Fruit fly (Drosophila melanogaster) whole organism, pupa: Measurements from ENCODE around the gene dpr3.

ENCODE experiments used
- CG10348 ChIP-seq: fragments of 200-800 bp; sonication (Bioruptor generic); IDR thresholded peaks from 2 replicates; pipeline ENCODE4 v1.3.6; 2022; ENCODE audit warnings: missing biosample characterization, missing genetic modification characterization
- CG12605 ChIP-seq: fragments of 200-800 bp; sonication (Bioruptor generic); IDR thresholded peaks from 2 replicates; pipeline ENCODE4 v1.3.6; 2022; ENCODE audit warnings: missing biosample characterization, missing genetic modification characterization
- CG13204 ChIP-seq: fragments of 200-800 bp; sonication (Bioruptor generic); optimal IDR thresholded peaks from 2 replicates; lab custom pipeline; 2018; ENCODE audit warnings: missing biosample characterization, mild to moderate bottlenecking, missing genetic modification characterization, moderate library complexity
- CG14655 ChIP-seq: fragments of 200-800 bp; sonication (Bioruptor generic); optimal IDR thresholded peaks from 3 replicates; lab custom pipeline; 2017; ENCODE audit warnings: mild to moderate bottlenecking, missing biosample characterization, missing genetic modification reagents, missing genetic modification characterization
- CG15710 ChIP-seq: fragments of 200-800 bp; sonication (Bioruptor generic); optimal IDR thresholded peaks from 2 replicates; lab custom pipeline; 2018; ENCODE audit warnings: missing biosample characterization, mild to moderate bottlenecking, missing genetic modification characterization, moderate library complexity
- CG17806 ChIP-seq: fragments of 200-800 bp; sonication (Bioruptor generic); optimal IDR thresholded peaks from 2 replicates; lab custom pipeline; 2018; ENCODE audit warnings: missing biosample characterization, mild to moderate bottlenecking, missing genetic modification characterization, moderate library complexity
- CG32121 ChIP-seq: fragments of 200-800 bp; sonication (Bioruptor generic); IDR thresholded peaks from 2 replicates; pipeline ENCODE4 v1.3.6; 2022; ENCODE audit warnings: missing biosample characterization, missing genetic modification characterization
- CG34367 ChIP-seq: fragments of 200-800 bp; sonication (Bioruptor generic); optimal IDR thresholded peaks from 2 replicates; lab custom pipeline; 2018; ENCODE audit warnings: missing biosample characterization, mild to moderate bottlenecking, missing genetic modification characterization
- CG4496 ChIP-seq: fragments of 200-800 bp; sonication (Bioruptor generic); IDR thresholded peaks from 3 replicates; pipeline ENCODE4 v1.3.6; 2022; ENCODE audit warnings: missing biosample characterization, missing genetic modification characterization
- CG8159 ChIP-seq: fragments of 200-800 bp; sonication (Bioruptor generic); optimal IDR thresholded peaks from 3 replicates; lab custom pipeline; 2018; ENCODE audit warnings: missing biosample characterization, mild to moderate bottlenecking, missing genetic modification characterization, moderate library complexity
- CG8301 ChIP-seq: fragments of 200-800 bp; sonication (Bioruptor generic); optimal IDR thresholded peaks from 2 replicates; lab custom pipeline; 2018; ENCODE audit warnings: missing biosample characterization, mild to moderate bottlenecking, missing genetic modification characterization
- CG9948 ChIP-seq: fragments of 200-800 bp; sonication (Bioruptor generic); optimal IDR thresholded peaks from 2 replicates; lab custom pipeline; 2018; ENCODE audit warnings: missing biosample characterization, mild to moderate bottlenecking, missing genetic modification characterization, moderate library complexity
- D1 ChIP-seq: fragments of 200-800 bp; sonication (Bioruptor generic); optimal IDR thresholded peaks from 2 replicates; lab custom pipeline; 2018; ENCODE audit warnings: missing biosample characterization, mild to moderate bottlenecking, missing genetic modification characterization, moderate library complexity
- EcR ChIP-seq: fragments of 200-800 bp; sonication (Bioruptor generic); optimal IDR thresholded peaks from 3 replicates; lab custom pipeline; 2019; ENCODE audit warnings: missing biosample characterization, missing genetic modification characterization, mild to moderate bottlenecking, moderate library complexity, missing genetic modification reagents
- Ets98B ChIP-seq: fragments of 200-800 bp; sonication (Bioruptor generic); IDR thresholded peaks from 2 replicates; pipeline ENCODE4 v1.3.6; 2022; ENCODE audit warnings: missing biosample characterization, missing genetic modification characterization
- Pif1A ChIP-seq: fragments of 200-800 bp; sonication (Bioruptor generic); optimal IDR thresholded peaks from 3 replicates; lab custom pipeline; 2016; ENCODE audit warnings: missing biosample characterization, missing genetic modification characterization
- Pif1B ChIP-seq: fragments of 200-800 bp; sonication (Bioruptor generic); optimal IDR thresholded peaks from 3 replicates; lab custom pipeline; 2016; ENCODE audit warnings: missing biosample characterization, missing genetic modification characterization
- Snoo ChIP-seq: fragments of 200-800 bp; sonication (Bioruptor generic); optimal IDR thresholded peaks from 3 replicates; lab custom pipeline; 2017; ENCODE audit warnings: missing biosample characterization, mild to moderate bottlenecking, missing genetic modification characterization, inconsistent platforms
- fd96Ca ChIP-seq: fragments of 200-800 bp; sonication (Bioruptor generic); IDR thresholded peaks from 3 replicates; pipeline ENCODE4 v1.3.6; 2022; ENCODE audit warnings: missing biosample characterization, missing genetic modification characterization
- gl ChIP-seq: fragments of 200-800 bp; sonication (Bioruptor generic); optimal IDR thresholded peaks from 2 replicates; lab custom pipeline; 2018; ENCODE audit warnings: missing biosample characterization, mild to moderate bottlenecking, missing genetic modification characterization
- rn ChIP-seq: fragments of 200-800 bp; sonication (Bioruptor generic); IDR thresholded peaks from 2 replicates; pipeline ENCODE4 v1.3.6; 2022; ENCODE audit warnings: missing biosample characterization, missing genetic modification characterization

The dpr3 gene

DNA sequence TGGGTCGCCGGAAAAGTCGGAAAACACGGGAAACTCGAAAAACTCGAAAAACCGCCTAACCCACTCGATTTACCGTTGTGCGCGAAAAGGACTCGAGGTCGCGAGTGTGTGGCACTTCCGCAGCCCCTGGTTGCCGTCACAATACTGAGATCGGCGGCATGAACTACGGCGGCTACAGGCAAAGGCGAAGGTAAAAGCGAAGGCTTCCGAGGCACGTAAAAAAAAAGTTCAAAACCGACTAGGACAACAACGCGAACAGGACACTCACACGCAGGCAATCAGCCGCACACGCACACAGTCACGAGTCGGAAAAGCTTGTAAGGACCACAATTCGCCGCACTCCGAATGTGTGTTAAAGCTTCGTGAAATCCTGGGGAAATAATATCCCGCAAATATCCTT is at the start of gene dpr3:
dpr3 (minus strand) TSS at position 133 of the 400 bp plus-strand sequence.
- TF ChIP-seq CG4496 (no peak), CG15710 (no peak), CG9948 (tag; lab: Kevin White, UChicago) (no peak), Snoo (tag; lab: Kevin White, UChicago) (no peak), fd96Ca (GFP tag; lab: Robert Waterston, UW) (no peak)

DNA sequence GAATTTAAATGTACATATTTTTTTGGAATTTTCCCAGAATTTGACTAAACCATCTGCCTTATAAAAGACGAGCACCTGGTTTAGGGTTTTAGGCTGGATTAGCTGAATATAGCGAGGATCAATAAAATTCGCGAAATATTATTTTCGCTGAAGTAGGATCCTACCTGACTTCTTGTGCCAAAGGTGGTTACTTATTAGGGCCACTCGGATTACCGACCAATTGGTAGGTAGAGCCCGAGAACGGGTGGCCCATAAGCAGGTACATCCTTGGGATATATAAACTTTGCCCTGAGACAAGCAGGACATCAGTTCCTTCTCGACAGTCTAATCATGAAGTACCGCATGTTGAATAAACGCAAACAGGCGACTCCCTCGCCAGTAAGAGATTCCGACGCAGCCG is 45.8 kb upstream of the dpr3 start, which contains the start of gene CG15382:
CG15382 (plus strand) TSS at position 301 of the 400 bp plus-strand sequence.
- TF ChIP-seq Ets98B (no peak), CG14655 (GFP tag; lab: Kevin White, UChicago) (no peak), CG17806 (tag; lab: Kevin White, UChicago) (no peak), EcR (GFP tag; lab: Kevin White, UChicago) (no peak), Pif1B (no peak), Snoo (tag; lab: Kevin White, UChicago) (no peak), CG4496 (no peak), CG32121 (GFP tag; lab: Robert Waterston, UW) (no peak), CG34367 (tag; lab: Kevin White, UChicago) (no peak), gl (tag; lab: Kevin White, UChicago) (no peak), D1 (tag; lab: Kevin White, UChicago) (no peak), CG8159 (tag; lab: Kevin White, UChicago) (no peak), CG9948 (tag; lab: Kevin White, UChicago) (no peak), CG13204 (GFP tag; lab: Kevin White, UChicago) (no peak), CG15710 (no peak), CG12605 (GFP tag; lab: Robert Waterston, UW) (no peak), rn (GFP tag; lab: Robert Waterston, UW) (no peak)

DNA sequence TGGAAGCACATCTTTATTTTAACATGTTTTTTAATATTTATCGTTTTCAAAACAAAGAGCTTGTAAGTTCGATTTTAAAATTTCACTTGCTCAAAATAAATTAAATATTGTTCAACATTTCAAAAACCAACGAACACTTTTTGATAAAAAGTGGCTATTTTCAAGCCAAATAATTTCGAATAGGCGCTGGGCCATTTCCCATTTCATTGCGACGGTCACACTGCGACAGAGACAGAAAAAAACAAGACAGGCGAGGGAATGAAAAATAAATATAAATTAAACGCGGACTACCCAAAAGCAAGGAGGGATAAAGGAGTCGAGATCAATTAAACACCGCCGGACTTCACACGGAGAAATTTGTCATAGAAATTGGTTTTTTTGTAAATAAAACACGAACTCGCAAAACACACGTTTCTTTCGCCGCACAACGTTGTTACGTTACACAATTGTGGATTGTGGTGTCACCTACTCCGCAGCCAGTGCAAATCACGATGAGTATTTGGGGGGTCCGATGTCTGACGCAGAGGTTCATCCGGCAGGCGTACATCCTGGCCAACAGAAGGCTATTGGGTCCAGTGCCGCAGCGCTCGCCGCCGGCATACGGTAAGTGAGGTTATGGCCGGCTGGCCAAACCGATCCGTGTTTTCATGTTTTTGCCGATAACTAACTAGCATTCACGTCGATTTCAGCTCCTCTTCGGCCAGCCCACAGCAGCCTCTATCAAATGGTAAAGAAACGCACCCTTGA is 42.0 kb upstream of the dpr3 start, which contains the start of gene AIF:
AIF (plus strand) TSS at position 211 of the 747 bp plus-strand sequence.
- TF ChIP-seq CG12605 (GFP tag; lab: Robert Waterston, UW) (no peak), Pif1B (no peak), rn (GFP tag; lab: Robert Waterston, UW) (no peak), D1 (tag; lab: Kevin White, UChicago) (no peak), CG32121 (GFP tag; lab: Robert Waterston, UW) (no peak), CG15710 (no peak), CG8159 (tag; lab: Kevin White, UChicago) (no peak), CG13204 (GFP tag; lab: Kevin White, UChicago) (no peak), gl (tag; lab: Kevin White, UChicago) (no peak), Snoo (tag; lab: Kevin White, UChicago) (no peak), Pif1A (GFP tag; lab: Kevin White, UChicago) (no peak), CG9948 (tag; lab: Kevin White, UChicago) (no peak), CG17806 (tag; lab: Kevin White, UChicago) (no peak), CG4496 (no peak)

DNA sequence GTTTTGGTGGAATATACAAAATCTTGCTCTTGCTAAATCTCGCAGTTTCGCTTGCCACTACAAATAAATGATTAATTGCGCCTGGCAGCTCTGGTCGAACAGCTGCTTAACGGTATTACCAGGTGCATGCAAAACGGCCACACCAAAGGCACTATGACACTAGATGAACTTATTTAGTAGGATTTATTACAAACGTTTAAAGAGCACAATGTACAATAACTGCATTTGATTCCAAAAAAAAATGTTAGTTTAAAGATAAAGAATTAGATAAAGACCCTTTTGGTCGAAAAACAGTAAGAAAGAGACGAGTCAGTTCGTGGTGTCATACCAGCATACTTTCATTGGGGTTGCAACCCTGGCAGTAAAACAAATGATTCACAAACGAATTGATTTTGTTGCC is 37.5 kb upstream of the dpr3 start, which contains the start of the genes CG11723 and Tbcd:
CG11723 (minus strand) TSS at position 68 of the 400 bp plus-strand sequence.
Tbcd (plus strand) TSS at position 311 of the 400 bp plus-strand sequence.
- TF ChIP-seq Pif1B (no peak), CG10348 (GFP tag; lab: Robert Waterston, UW) (peak; percentile 85), CG13204 (GFP tag; lab: Kevin White, UChicago) (no peak), CG32121 (GFP tag; lab: Robert Waterston, UW) (peak; percentile 93), gl (tag; lab: Kevin White, UChicago) (peak; percentile 81), Snoo (tag; lab: Kevin White, UChicago) (peak; percentile 92), CG17806 (tag; lab: Kevin White, UChicago) (peak; percentile 99), D1 (tag; lab: Kevin White, UChicago) (no peak), Ets98B (peak; percentile 95), fd96Ca (GFP tag; lab: Robert Waterston, UW) (peak; percentile 94), CG8159 (tag; lab: Kevin White, UChicago) (peak; percentile 91), EcR (GFP tag; lab: Kevin White, UChicago) (no peak), CG34367 (tag; lab: Kevin White, UChicago) (peak; percentile 91), CG4496 (peak; percentile 97), CG9948 (tag; lab: Kevin White, UChicago) (peak; percentile 85), CG14655 (GFP tag; lab: Kevin White, UChicago) (no peak), CG8301 (peak; percentile 92), rn (GFP tag; lab: Robert Waterston, UW) (peak; percentile 86), CG15710 (peak; percentile 93), Pif1A (GFP tag; lab: Kevin White, UChicago) (no peak), CG12605 (GFP tag; lab: Robert Waterston, UW) (peak; percentile 95)

DNA sequence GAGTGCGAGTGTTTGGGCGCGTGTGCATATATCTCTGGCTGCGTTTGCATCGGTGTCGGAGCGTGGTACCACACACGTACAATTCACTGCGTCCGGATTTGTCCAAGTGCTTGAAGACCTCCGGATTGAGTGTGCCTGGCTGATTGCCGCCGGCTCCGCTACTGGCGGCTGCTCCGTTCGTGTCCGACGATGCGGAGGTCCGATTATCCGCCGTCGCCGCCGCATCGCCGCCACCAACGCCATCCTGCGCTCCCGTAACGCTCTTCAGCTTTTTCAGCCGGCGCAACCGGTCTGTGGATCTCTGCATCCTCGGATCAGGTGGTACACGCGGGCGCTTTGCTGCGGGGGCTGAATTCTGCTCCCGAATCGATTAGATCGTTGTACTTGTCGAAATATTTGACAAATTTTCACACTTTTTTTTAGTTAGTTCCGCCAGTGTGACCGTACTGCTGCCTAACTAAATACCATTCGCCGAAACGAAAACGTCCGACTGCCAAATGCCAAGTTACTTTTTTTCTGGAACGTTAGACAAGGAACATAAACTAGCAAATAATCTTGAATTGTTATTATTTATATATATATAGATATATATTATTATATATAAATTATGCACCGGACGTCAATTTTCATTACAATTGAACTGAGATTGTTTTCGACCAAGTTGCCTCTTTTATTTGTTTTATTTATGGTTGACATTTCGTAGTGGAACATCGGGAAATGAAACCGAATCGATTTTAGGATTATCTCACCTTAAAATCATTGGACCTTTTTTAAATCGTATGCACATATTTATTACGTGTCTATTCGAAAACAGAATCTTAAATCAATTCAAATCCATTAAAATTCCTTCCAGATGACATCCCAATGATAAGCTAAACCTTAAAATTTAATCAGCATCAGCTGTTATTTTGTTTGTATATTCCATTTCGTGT is 35.3 kb upstream of the dpr3 start, which contains the start of gene tho2:
tho2 (minus strand) TSS at position 463 of the 932 bp plus-strand sequence.
- no peak for TF ChIP-seq gl (tag; lab: Kevin White, UChicago)
- no peak for TF ChIP-seq EcR (GFP tag; lab: Kevin White, UChicago)
- no peak for TF ChIP-seq CG8301
- no peak for TF ChIP-seq D1 (tag; lab: Kevin White, UChicago)
- TF ChIP-seq CG14655 (GFP tag; lab: Kevin White, UChicago) = no peak
- TF ChIP-seq CG17806 (tag; lab: Kevin White, UChicago) = no peak
- no peak for TF ChIP-seq rn (GFP tag; lab: Robert Waterston, UW)
- TF ChIP-seq CG4496 = no peak
- TF ChIP-seq CG13204 (GFP tag; lab: Kevin White, UChicago) = no peak
- TF ChIP-seq Ets98B = no peak
- no peak for TF ChIP-seq CG8159 (tag; lab: Kevin White, UChicago)
- TF ChIP-seq CG9948 (tag; lab: Kevin White, UChicago) = no peak
- no peak for TF ChIP-seq Pif1B
- TF ChIP-seq CG15710 = no peak
- TF ChIP-seq Pif1A (GFP tag; lab: Kevin White, UChicago) = no peak
- no peak for TF ChIP-seq CG32121 (GFP tag; lab: Robert Waterston, UW)
- no peak for TF ChIP-seq CG10348 (GFP tag; lab: Robert Waterston, UW)
- no peak for TF ChIP-seq Snoo (tag; lab: Kevin White, UChicago)
- no peak for TF ChIP-seq fd96Ca (GFP tag; lab: Robert Waterston, UW)
